Fruit fly (Drosophila melanogaster): ENCODE results near the gene mei-P26.

Gene mei-P26

DNA sequence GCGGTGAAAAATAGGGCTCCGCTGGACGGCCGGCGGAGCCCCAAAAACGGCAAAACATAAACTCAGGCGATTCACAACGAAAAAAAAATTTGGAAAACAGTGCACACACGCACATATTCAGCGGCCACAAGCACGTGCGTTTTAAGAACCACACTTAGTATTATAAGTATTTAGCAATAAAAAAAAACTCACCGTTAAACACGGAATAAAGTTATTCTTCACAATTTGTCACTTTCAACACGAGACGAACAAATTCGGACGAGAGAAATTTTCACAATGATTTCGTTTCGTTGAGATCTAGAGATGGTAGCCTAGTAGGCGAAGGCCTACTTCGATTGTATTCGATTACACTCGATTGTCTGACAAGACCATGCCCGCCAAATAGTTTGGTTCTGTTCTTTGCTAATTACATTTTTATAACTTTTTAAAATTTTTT is 6.6 kb upstream of the mei-P26 start, which contains the start of gene His3.3B:
His3.3B (minus strand) TSS at position 282 of the 436 bp plus-strand sequence.
- TF ChIP-seq bab1 (GFP tag; optimal IDR thresholded peaks at IDR 0.05) (peak; percentile 76), cnc (optimal IDR thresholded peaks at IDR 0.05) (no peak), CG14711 (tag; optimal IDR thresholded peaks at IDR 0.05) (peak; percentile 14), CG1620 (GFP tag; optimal IDR thresholded peaks at IDR 0.05) (peak; percentile 60), Crg-1 (GFP tag; optimal IDR thresholded peaks at IDR 0.05) (peak; percentile 23), Mnt (GFP tag; optimal IDR thresholded peaks at IDR 0.05) (peak; percentile 55), CG7101 (tag; optimal IDR thresholded peaks at IDR 0.05) (peak; percentile 33), cic (GFP tag; optimal IDR thresholded peaks at IDR 0.05) (no peak), CG11617 (GFP tag; optimal IDR thresholded peaks at IDR 0.05) (peak; percentile 72), ovo (GFP tag; optimal IDR thresholded peaks at IDR 0.05) (peak; percentile 37), pad (GFP tag; optimal IDR thresholded peaks at IDR 0.05) (no peak)

DNA sequence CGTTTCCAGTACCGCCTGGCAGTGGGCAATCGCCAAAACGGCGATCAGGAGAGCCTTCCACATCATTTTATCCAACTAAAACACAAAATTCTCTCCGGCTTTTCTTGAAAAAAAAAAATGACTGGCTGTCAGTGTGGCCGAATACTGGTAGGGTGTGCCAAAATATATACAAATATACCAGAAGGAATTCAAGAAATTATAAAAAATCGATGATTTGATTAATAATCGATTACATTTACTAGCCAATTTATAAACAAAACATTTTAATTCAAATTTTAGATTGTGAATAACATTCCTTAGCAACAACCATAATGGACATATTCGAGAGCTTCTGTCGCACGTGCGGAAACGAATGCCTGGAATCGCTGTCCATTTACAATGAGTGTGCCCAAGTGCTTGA is 4.7 kb upstream of the mei-P26 start, which contains the start of the genes Ost48 and Dlip1:
Ost48 (minus strand) TSS at position 150 of the 400 bp plus-strand sequence.
Dlip1 (plus strand) TSS at position 257 of the 400 bp plus-strand sequence.
- TF ChIP-seq toe (GFP tag; optimal IDR thresholded peaks at IDR 0.05) (no peak), CG7045 (GFP tag; optimal IDR thresholded peaks at IDR 0.05) (no peak), Mnt (GFP tag; optimal IDR thresholded peaks at IDR 0.05) (no peak), bab1 (GFP tag; optimal IDR thresholded peaks at IDR 0.05) (peak; percentile 38)

DNA sequence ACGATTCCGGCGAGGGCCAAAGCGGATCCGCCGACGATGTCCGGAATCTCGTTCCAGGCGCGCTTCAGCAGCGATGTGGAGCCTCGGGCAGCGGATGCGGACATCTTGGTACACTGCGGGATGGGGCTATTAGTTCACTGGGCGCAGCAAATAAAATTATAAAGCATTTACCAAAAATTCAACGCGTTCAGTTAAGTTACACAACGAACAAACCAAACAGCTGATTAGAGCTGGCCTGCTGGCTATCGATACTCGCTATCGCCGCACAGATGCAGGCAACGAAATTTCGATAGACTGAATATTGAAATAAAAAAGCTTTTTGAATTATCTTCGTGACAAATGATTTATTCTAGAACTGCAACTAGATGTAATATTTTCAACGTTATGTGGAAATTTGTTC is 3.3 kb upstream of the mei-P26 start, which contains the start of gene NdufA3:
NdufA3 (minus strand) TSS at position 317 of the 400 bp plus-strand sequence.
- TF ChIP-seq kay (GFP tag; ENCODE audit: borderline replicate concordance), result no peak
- no peak for TF ChIP-seq CG11617 (GFP tag; optimal IDR thresholded peaks at IDR 0.05)
- peak; percentile 80 for TF ChIP-seq bab1 (GFP tag; optimal IDR thresholded peaks at IDR 0.05)
- TF ChIP-seq toe (GFP tag; optimal IDR thresholded peaks at IDR 0.05), result no peak
- peak; percentile 10 for TF ChIP-seq Mnt (GFP tag; optimal IDR thresholded peaks at IDR 0.05)
- TF ChIP-seq CG12768 (GFP tag; optimal IDR thresholded peaks at IDR 0.05), result no peak
- TF ChIP-seq pad (GFP tag; optimal IDR thresholded peaks at IDR 0.05), result no peak
- TF ChIP-seq ovo (GFP tag; optimal IDR thresholded peaks at IDR 0.05), result no peak
- no peak for TF ChIP-seq cnc (optimal IDR thresholded peaks at IDR 0.05)
- no peak for TF ChIP-seq CG7045 (GFP tag; optimal IDR thresholded peaks at IDR 0.05)
- no peak for TF ChIP-seq tj (GFP tag; optimal IDR thresholded peaks at IDR 0.05)

DNA sequence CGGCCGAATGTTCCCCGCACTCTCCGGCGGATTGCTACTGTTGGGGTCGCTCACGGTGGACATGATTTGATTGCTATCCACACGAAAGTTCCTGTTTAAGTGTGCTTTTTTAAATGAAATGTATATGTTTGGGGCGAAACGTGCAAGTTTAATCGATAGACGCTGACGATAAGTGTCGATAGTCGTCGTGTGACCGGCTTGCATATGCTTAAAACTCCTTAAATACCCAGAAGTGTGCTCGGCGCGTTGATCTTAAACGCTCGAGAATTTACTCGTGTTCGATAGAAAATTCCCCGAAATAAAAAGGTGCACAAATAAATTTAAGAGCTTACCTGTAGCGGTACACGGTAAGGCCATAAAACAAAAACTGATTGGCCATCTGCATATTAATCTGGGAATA is 1.1 kb upstream of the mei-P26 start, which contains the start of the genes Zpr1 and CG44532:
Zpr1 (minus strand) TSS at position 179 of the 400 bp plus-strand sequence.
CG44532 (plus strand) TSS at position 181 of the 400 bp plus-strand sequence.
- TF ChIP-seq CG1620 (GFP tag; optimal IDR thresholded peaks at IDR 0.05), result no peak
- peak; percentile 63 for TF ChIP-seq Mnt (GFP tag; optimal IDR thresholded peaks at IDR 0.05)

DNA sequence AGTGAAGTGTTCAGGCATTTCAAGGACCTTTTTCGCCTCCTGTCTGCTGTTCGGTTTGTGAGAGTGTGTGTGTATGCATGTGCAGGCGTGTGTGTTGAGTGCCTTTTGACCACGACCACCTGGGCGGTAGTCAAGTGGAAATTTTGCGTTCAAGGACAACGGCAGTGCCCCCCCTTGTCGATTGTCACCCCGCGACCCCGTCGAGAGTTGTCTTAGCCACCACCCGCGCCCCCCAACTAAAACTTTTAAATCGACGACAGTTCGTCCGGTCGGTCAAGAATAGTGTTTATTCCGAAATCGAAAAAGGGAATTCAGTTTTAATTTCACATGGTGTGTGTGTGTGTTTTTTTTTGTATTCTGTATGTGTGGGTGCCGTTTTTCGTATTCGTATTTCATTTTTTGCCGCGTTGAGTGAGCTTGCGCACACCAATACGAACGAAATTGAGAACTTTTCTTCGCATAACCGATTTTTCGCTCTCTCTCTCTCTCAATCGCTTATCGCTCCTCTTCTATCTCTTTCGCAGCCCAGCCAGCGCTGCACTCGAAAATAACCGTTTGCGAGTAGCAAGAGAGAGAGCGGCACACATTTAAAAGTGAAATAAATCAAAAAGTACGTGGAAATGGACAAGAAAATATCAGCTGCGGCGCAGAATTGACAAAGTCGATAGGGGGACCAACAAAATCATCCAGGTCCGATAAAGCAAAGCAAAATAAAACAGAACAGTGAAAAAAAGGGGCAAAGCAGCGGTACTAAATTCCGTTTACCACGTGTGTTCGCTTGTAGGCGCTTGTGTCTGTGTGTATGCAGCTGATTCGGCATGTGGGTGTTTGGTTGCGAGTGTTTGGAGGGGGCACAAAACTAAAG is 822 bp downstream of the mei-P26 start:
- TF ChIP-seq toe (GFP tag; optimal IDR thresholded peaks at IDR 0.05), result no peak
- no peak for TF ChIP-seq CG14711 (tag; optimal IDR thresholded peaks at IDR 0.05)
- no peak for TF ChIP-seq CG7101 (tag; optimal IDR thresholded peaks at IDR 0.05)
- no peak for TF ChIP-seq CG7045 (GFP tag; optimal IDR thresholded peaks at IDR 0.05)
- TF ChIP-seq Mnt (GFP tag; optimal IDR thresholded peaks at IDR 0.05), result peak; percentile 93
- TF ChIP-seq Crg-1 (GFP tag; optimal IDR thresholded peaks at IDR 0.05), result no peak
- TF ChIP-seq pad (GFP tag; optimal IDR thresholded peaks at IDR 0.05), result peak; percentile 97
- TF ChIP-seq kay (GFP tag; ENCODE audit: borderline replicate concordance), result no peak
- peak; percentile 27 for TF ChIP-seq tj (GFP tag; optimal IDR thresholded peaks at IDR 0.05)
- TF ChIP-seq bab1 (GFP tag; optimal IDR thresholded peaks at IDR 0.05), result no peak
- TF ChIP-seq cic (GFP tag; optimal IDR thresholded peaks at IDR 0.05), result peak; percentile 19
- TF ChIP-seq Clk (GFP tag; optimal IDR thresholded peaks at IDR 0.05), result no peak
- TF ChIP-seq ovo (GFP tag; optimal IDR thresholded peaks at IDR 0.05), result peak; percentile 54
- no peak for TF ChIP-seq cnc (optimal IDR thresholded peaks at IDR 0.05)
- TF ChIP-seq CG12768 (GFP tag; optimal IDR thresholded peaks at IDR 0.05), result no peak

DNA sequence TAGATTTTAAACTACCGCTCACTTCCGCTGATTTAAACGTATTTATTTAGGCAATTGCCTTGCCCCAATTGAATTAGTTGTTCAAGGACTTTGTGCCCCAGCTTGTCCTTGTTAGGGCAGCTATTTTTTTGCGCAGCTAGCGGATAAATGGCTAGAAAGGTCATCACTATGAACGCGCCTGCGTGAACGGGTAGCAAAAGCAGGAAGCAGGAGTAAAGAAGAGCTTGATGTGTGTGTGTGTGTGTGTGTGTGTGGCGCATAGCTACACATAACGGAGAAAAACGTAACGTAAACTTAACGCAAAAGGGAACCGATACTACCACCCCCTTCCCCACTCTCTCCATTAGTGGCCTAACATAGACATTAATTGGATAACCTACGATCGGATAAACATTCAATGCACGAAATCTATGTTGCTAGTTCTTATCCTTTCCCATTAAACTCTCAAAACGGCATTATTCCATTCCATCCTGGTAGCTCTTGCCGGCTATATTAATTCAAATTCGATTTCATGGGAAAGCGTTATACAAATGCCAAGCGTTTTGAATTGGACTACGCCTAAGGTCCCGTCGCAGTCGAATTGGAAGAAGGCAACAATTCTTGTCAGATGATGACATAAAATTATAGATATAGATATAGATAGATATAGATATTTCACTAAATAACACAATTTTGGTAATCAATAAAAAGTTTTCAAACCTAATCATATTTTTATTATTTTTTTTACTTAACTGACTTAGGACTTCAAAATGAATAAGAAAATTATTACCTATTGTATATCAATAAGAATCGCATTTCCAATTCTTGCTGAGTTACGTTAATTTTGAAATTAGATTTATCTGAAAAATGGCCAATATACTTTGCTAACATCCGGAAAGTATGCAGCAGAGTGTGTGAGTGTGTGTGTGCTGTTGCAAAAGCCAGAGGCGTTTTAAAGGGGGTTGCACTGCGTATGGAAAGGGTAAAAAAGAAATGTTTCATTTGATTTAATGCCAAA is 1.8 kb downstream of the mei-P26 start:
- TF ChIP-seq Mnt (GFP tag; optimal IDR thresholded peaks at IDR 0.05) (peak; percentile 11), pad (GFP tag; optimal IDR thresholded peaks at IDR 0.05) (peak; percentile 93), CG33017 (tag; optimal IDR thresholded peaks at IDR 0.05) (no peak), bab1 (GFP tag; optimal IDR thresholded peaks at IDR 0.05) (peak; percentile 4), cnc (optimal IDR thresholded peaks at IDR 0.05) (no peak)
